Fruit fly (Drosophila melanogaster): ENCODE results near the gene tos.
A peak's percentile ranks its signal among the peaks of the same experiment; 100 is the strongest.

Gene tos

DNA sequence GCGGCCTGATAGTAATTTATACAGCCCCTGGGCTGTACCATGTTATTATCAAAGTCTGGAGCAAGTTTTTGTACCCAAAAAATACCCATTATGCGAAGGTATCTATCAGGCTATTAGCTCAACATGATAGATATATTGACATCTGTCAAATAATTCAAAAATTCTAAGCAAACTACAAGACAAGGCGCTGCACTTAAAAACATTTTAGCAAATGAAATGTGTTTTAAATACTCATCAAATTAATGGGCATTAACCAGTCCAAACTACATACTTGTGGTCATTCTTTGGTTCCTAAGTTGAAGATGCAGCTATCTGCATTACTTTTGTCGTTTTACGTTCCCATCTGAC, 28.6 kb downstream of the tos start (continued):
- no peak for TF ChIP-seq Atf6 (GFP tag; IDR thresholded peaks at IDR 0.05)
- peak; percentile 93 for TF ChIP-seq CG2712 (tag; optimal IDR thresholded peaks at IDR 0.05)
- TF ChIP-seq Dfd (GFP tag; optimal IDR thresholded peaks at IDR 0.05), result no peak
- TF ChIP-seq MESR4 (GFP tag; optimal IDR thresholded peaks at IDR 0.05), result no peak
- no peak for TF ChIP-seq NfI (GFP tag; optimal IDR thresholded peaks at IDR 0.05)
- peak; percentile 49 for TF ChIP-seq CG12391 (tag; optimal IDR thresholded peaks at IDR 0.05)
- TF ChIP-seq Drgx (GFP tag; IDR thresholded peaks at IDR 0.05), result peak; percentile 41
- TF ChIP-seq CG9609 (GFP tag; optimal IDR thresholded peaks at IDR 0.05), result no peak
- TF ChIP-seq CG3163 (GFP tag; optimal IDR thresholded peaks at IDR 0.05), result no peak
- TF ChIP-seq jumu (GFP tag; optimal IDR thresholded peaks at IDR 0.05), result peak; percentile 46
- no peak for TF ChIP-seq ato (GFP tag; IDR thresholded peaks at IDR 0.05; ENCODE audit: partially characterized antibody)
- TF ChIP-seq so (GFP tag; IDR thresholded peaks at IDR 0.05), result 0 out of 3 replicates have a peak, but pooled peaks have one; percentile 16
- TF ChIP-seq CG3838 (GFP tag; optimal IDR thresholded peaks at IDR 0.05), result no peak
- TF ChIP-seq Bdp1 (GFP tag; optimal IDR thresholded peaks at IDR 0.05), result no peak
- TF ChIP-seq Hand (GFP tag; optimal IDR thresholded peaks at IDR 0.05), result no peak
- TF ChIP-seq Dip2 (GFP tag; IDR thresholded peaks at IDR 0.05), result no peak
- TF ChIP-seq H2.0 (GFP tag; IDR thresholded peaks at IDR 0.05), result peak; percentile 40; the same call in 1 of the 2 replicates
- peak; percentile 79 for TF ChIP-seq CG9727 (GFP tag; optimal IDR thresholded peaks at IDR 0.05)
- TF ChIP-seq vnd (GFP tag; IDR thresholded peaks at IDR 0.05; ENCODE audit: partially characterized antibody), result no peak
- TF ChIP-seq CG8478 (optimal IDR thresholded peaks at IDR 0.05), result no peak
- peak; percentile 58 for TF ChIP-seq fd64A (GFP tag; optimal IDR thresholded peaks at IDR 0.05)
- peak in 1 of 3 experiments; percentile 58 for TF ChIP-seq lola (GFP tag; optimal IDR thresholded peaks at IDR 0.05)
- peak; percentile 42 to 80 for TF ChIP-seq chif (GFP tag; optimal IDR thresholded peaks at IDR 0.05)
- peak; percentile 69 for TF ChIP-seq chn (GFP tag; optimal IDR thresholded peaks at IDR 0.05)
- no peak for TF ChIP-seq exex (tag; optimal IDR thresholded peaks at IDR 0.05)
- TF ChIP-seq CG5245 (GFP tag; optimal IDR thresholded peaks at IDR 0.05), result peak; percentile 86
- TF ChIP-seq tna (GFP tag; IDR thresholded peaks at IDR 0.05; ENCODE audit: partially characterized antibody), result no peak
- no peak for TF ChIP-seq CG16813 (GFP tag; IDR thresholded peaks at IDR 0.05; ENCODE audit: partially characterized antibody)
- peak; percentile 29; the same call in 1 of the 2 replicates for TF ChIP-seq CG3847 (GFP tag; IDR thresholded peaks at IDR 0.05)
- TF ChIP-seq mam (GFP tag; optimal IDR thresholded peaks at IDR 0.05), result peak; percentile 57
- no peak for TF ChIP-seq insv (GFP tag; optimal IDR thresholded peaks at IDR 0.05)
- TF ChIP-seq Ets97D (GFP tag; optimal IDR thresholded peaks at IDR 0.05), result peak; percentile 36
- peak; percentile 47 for TF ChIP-seq CG31388 (GFP tag; optimal IDR thresholded peaks at IDR 0.05)
- TF ChIP-seq CG11560 (tag; IDR thresholded peaks at IDR 0.05), result no peak
- TF ChIP-seq Hmx (GFP tag; optimal IDR thresholded peaks at IDR 0.05), result no peak
- TF ChIP-seq CG12219 (GFP tag; optimal IDR thresholded peaks at IDR 0.05), result peak; percentile 43
- no peak for TF ChIP-seq CG12942 (GFP tag; optimal IDR thresholded peaks at IDR 0.05)
- no peak for TF ChIP-seq CG30431 (GFP tag; optimal IDR thresholded peaks at IDR 0.05)
- no peak for TF ChIP-seq CG9932 (GFP tag; IDR thresholded peaks at IDR 0.05)
- peak; percentile 19 for TF ChIP-seq Sry-β (GFP tag; optimal IDR thresholded peaks at IDR 0.05)
- TF ChIP-seq CG2875 (GFP tag; optimal IDR thresholded peaks at IDR 0.05), result peak; percentile 69
- peak; percentile 40 for TF ChIP-seq MTF-1 (GFP tag; optimal IDR thresholded peaks at IDR 0.05; ENCODE audit: borderline replicate concordance)
- TF ChIP-seq CG9215 (GFP tag; IDR thresholded peaks at IDR 0.05), result no peak; the same call in 1 of the 2 replicates
- TF ChIP-seq Opbp (GFP tag; IDR thresholded peaks at IDR 0.05; ENCODE audit: partially characterized antibody), result no peak
- no peak for TF ChIP-seq CG9437 (GFP tag; optimal IDR thresholded peaks at IDR 0.05)
- peak; percentile 48; the same call in 1 of the 3 replicates for TF ChIP-seq CG3726 (GFP tag; IDR thresholded peaks at IDR 0.05)
- peak; percentile 64; the same call in 2 of the 3 replicates for TF ChIP-seq ken (GFP tag; IDR thresholded peaks at IDR 0.05)
- peak; percentile 32 for TF ChIP-seq CG7556 (GFP tag; optimal IDR thresholded peaks at IDR 0.05)
- peak; percentile 15 for TF ChIP-seq psq (GFP tag; optimal IDR thresholded peaks at IDR 0.05)
- peak; percentile 66 for TF ChIP-seq CG10366 (GFP tag; IDR thresholded peaks at IDR 0.05)
- peak; percentile 83 for TF ChIP-seq CG4424 (GFP tag; optimal IDR thresholded peaks at IDR 0.05)

Measured in whole organism, embryonic.